Fruit fly (Drosophila melanogaster) whole organism, prepupa: ENCODE results near the gene CG13992.

Experiments
- Blimp-1 ChIP-seq: fragments of 200-800 bp; sonication (Bioruptor generic); optimal IDR thresholded peaks from 3 replicates; lab custom pipeline; 2017; ENCODE audit warnings: missing biosample characterization, missing genetic modification characterization, mild to moderate bottlenecking, moderate library complexity, missing genetic modification reagents
- CG10631 ChIP-seq: fragments of 200-800 bp; sonication (Bioruptor generic); optimal IDR thresholded peaks from 2 replicates; lab custom pipeline; 2016; ENCODE audit warnings: missing biosample characterization, missing genetic modification characterization
- CG11294 ChIP-seq: fragments of 200-800 bp; sonication (Bioruptor generic); IDR thresholded peaks from 2 replicates; pipeline ENCODE4 v1.3.6; 2022; ENCODE audit warnings: missing biosample characterization, missing genetic modification characterization
- CG11902 ChIP-seq: fragments of 200-800 bp; sonication (Bioruptor generic); optimal IDR thresholded peaks from 3 replicates; lab custom pipeline; 2016; ENCODE audit warnings: missing biosample characterization, missing genetic modification characterization
- CG15336 ChIP-seq: fragments of 200-800 bp; sonication (Bioruptor generic); IDR thresholded peaks from 2 replicates; pipeline ENCODE4 v1.3.6; 2022; ENCODE audit warnings: missing biosample characterization, missing genetic modification characterization
- CG16779 ChIP-seq: fragments of 200-800 bp; sonication (Bioruptor generic); optimal IDR thresholded peaks from 3 replicates; lab custom pipeline; 2017; ENCODE audit warnings: missing biosample characterization, mild to moderate bottlenecking, missing genetic modification characterization
- CG3032 ChIP-seq: fragments of 200-800 bp; optimal IDR thresholded peaks from 2 replicates; lab custom pipeline; 2019; ENCODE audit warnings: missing biosample characterization, mild to moderate bottlenecking, missing genetic modification characterization, moderate library complexity
- CG31627 ChIP-seq: fragments of 200-800 bp; sonication (Bioruptor generic); optimal IDR thresholded peaks from 3 replicates; lab custom pipeline; 2016; ENCODE audit warnings: missing biosample characterization, missing genetic modification characterization
- CG4318 ChIP-seq: fragments of 200-800 bp; sonication (Bioruptor generic); optimal IDR thresholded peaks from 3 replicates; lab custom pipeline; 2017; ENCODE audit warnings: missing biosample characterization, mild to moderate bottlenecking, missing genetic modification characterization
- CG6163 ChIP-seq: fragments of 200-800 bp; sonication (Bioruptor generic); IDR thresholded peaks from 3 replicates; pipeline ENCODE4 v1.3.6; 2022; ENCODE audit warnings: missing biosample characterization, missing genetic modification characterization
- CG6276 ChIP-seq: fragments of 200-800 bp; sonication (Bioruptor generic); optimal IDR thresholded peaks from 2 replicates; lab custom pipeline; 2017; ENCODE audit warnings: missing biosample characterization, mild to moderate bottlenecking, missing genetic modification characterization
- CG6792 ChIP-seq: fragments of 200-800 bp; sonication (Bioruptor generic); optimal IDR thresholded peaks from 3 replicates; lab custom pipeline; 2016; ENCODE audit warnings: missing biosample characterization, missing genetic modification characterization
- CG6854 ChIP-seq: fragments of 200-800 bp; sonication (Bioruptor generic); optimal IDR thresholded peaks from 2 replicates; lab custom pipeline; 2017; ENCODE audit warnings: missing biosample characterization, mild to moderate bottlenecking, missing genetic modification characterization
- CG8632 ChIP-seq: fragments of 200-800 bp; sonication (Bioruptor generic); optimal IDR thresholded peaks from 3 replicates; lab custom pipeline; 2016; ENCODE audit warnings: missing biosample characterization, missing genetic modification characterization
- CG9139 ChIP-seq: fragments of 200-800 bp; sonication (Bioruptor generic); optimal IDR thresholded peaks from 3 replicates; lab custom pipeline; 2017; ENCODE audit warnings: missing biosample characterization, mild to moderate bottlenecking, missing genetic modification characterization
- Eip75B ChIP-seq: fragments of 200-800 bp; sonication (Bioruptor generic); optimal IDR thresholded peaks from 3 replicates; lab custom pipeline; 2016; ENCODE audit warnings: missing biosample characterization, missing genetic modification characterization
- Eip78C ChIP-seq: fragments of 200-800 bp; sonication (Bioruptor generic); peaks from one replicate; lab custom pipeline; 2016; ENCODE audit warnings: missing biosample characterization, missing genetic modification characterization
- Gug ChIP-seq: fragments of 200-800 bp; sonication (Bioruptor generic); IDR thresholded peaks from 2 replicates; pipeline ENCODE4 v1.3.6; 2022; ENCODE audit warnings: missing biosample characterization, missing genetic modification characterization
- Hr38 ChIP-seq: sonication (Bioruptor generic); optimal IDR thresholded peaks from 2 replicates; lab custom pipeline; 2016; ENCODE audit warnings: missing biosample characterization, missing genetic modification characterization
- Hr4 ChIP-seq: fragments of 200-800 bp; sonication (Bioruptor generic); optimal IDR thresholded peaks from 3 replicates; lab custom pipeline; 2016; ENCODE audit warnings: missing biosample characterization, missing genetic modification characterization
- OdsH ChIP-seq: fragments of 200-800 bp; sonication (Bioruptor generic); optimal IDR thresholded peaks from 3 replicates; lab custom pipeline; 2016; ENCODE audit warnings: missing biosample characterization, missing genetic modification characterization
- Sox14 ChIP-seq: fragments of 200-800 bp; sonication (Bioruptor generic); optimal IDR thresholded peaks from 3 replicates; lab custom pipeline; 2016; ENCODE audit warnings: missing biosample characterization, missing genetic modification characterization
- Sox15 ChIP-seq: fragments of 200-800 bp; sonication (Bioruptor generic); optimal IDR thresholded peaks from 3 replicates; lab custom pipeline; 2016; ENCODE audit warnings: missing biosample characterization, missing genetic modification characterization
- achi ChIP-seq: fragments of 200-800 bp; sonication (Bioruptor generic); optimal IDR thresholded peaks from 3 replicates; lab custom pipeline; 2016; ENCODE audit warnings: missing biosample characterization, missing genetic modification characterization
- acj6 ChIP-seq: fragments of 200-800 bp; sonication (Bioruptor generic); optimal IDR thresholded peaks from 3 replicates; lab custom pipeline; 2016; ENCODE audit warnings: missing biosample characterization, missing genetic modification characterization
- cyc ChIP-seq: fragments of 200-800 bp; sonication (Bioruptor generic); optimal IDR thresholded peaks from 3 replicates; lab custom pipeline; 2016; ENCODE audit warnings: missing biosample characterization, missing genetic modification characterization
- dac ChIP-seq: fragments of 200-800 bp; sonication (Bioruptor generic); optimal IDR thresholded peaks from 2 replicates; lab custom pipeline; 2017; ENCODE audit warnings: missing biosample characterization, mild to moderate bottlenecking, missing genetic modification characterization
- dsx ChIP-seq: fragments of 200-800 bp; optimal IDR thresholded peaks from 3 replicates; lab custom pipeline; 2019; ENCODE audit warnings: missing biosample characterization, mild to moderate bottlenecking, missing genetic modification characterization, moderate library complexity; ENCODE audit not compliant: poor library complexity, severe bottlenecking
- eg ChIP-seq: fragments of 200-800 bp; sonication (Bioruptor generic); IDR thresholded peaks from 3 replicates; pipeline ENCODE4 v1.3.6; 2022; ENCODE audit warnings: missing biosample characterization, missing genetic modification characterization
- esn ChIP-seq: fragments of 200-800 bp; sonication (Bioruptor generic); optimal IDR thresholded peaks from 2 replicates; lab custom pipeline; 2016; ENCODE audit warnings: missing biosample characterization, mild to moderate bottlenecking, missing genetic modification characterization, moderate library complexity
- fd59A ChIP-seq: fragments of 200-800 bp; sonication (Bioruptor generic); optimal IDR thresholded peaks from 2 replicates; lab custom pipeline; 2017; ENCODE audit warnings: missing biosample characterization, mild to moderate bottlenecking, missing genetic modification characterization, missing genetic modification reagents
- fd85E ChIP-seq: fragments of 200-800 bp; sonication (Bioruptor generic); optimal IDR thresholded peaks from 3 replicates; lab custom pipeline; 2016; ENCODE audit warnings: missing biosample characterization, missing genetic modification characterization
- fkh ChIP-seq: fragments of 200-800 bp; sonication (Bioruptor generic); optimal IDR thresholded peaks from 3 replicates; lab custom pipeline; 2017; ENCODE audit warnings: missing biosample characterization, mild to moderate bottlenecking, missing genetic modification characterization, moderate library complexity
- lz ChIP-seq: fragments of 200-800 bp; sonication (Bioruptor generic); optimal IDR thresholded peaks from 3 replicates; lab custom pipeline; 2016; ENCODE audit warnings: missing biosample characterization, missing genetic modification characterization
- net ChIP-seq: fragments of 200-800 bp; sonication (Bioruptor generic); optimal IDR thresholded peaks from 3 replicates; lab custom pipeline; 2016; ENCODE audit warnings: missing biosample characterization, missing genetic modification characterization
- salr ChIP-seq, 2 experiments: fragments of 200-800 bp; sonication (Bioruptor generic); optimal IDR thresholded peaks; 3 replicates each; lab custom pipeline; 2016 to 2018; ENCODE audit warnings: missing biosample characterization in 2 of 2, missing genetic modification characterization in 2 of 2, mild to moderate bottlenecking in 1 of 2
- spab ChIP-seq: fragments of 200-800 bp; sonication (Bioruptor generic); optimal IDR thresholded peaks from 2 replicates; lab custom pipeline; 2017; ENCODE audit warnings: missing biosample characterization, mild to moderate bottlenecking, missing genetic modification characterization, missing genetic modification reagents
- svp ChIP-seq: fragments of 200-800 bp; sonication (Bioruptor generic); peaks from one replicate; lab custom pipeline; 2016; ENCODE audit warnings: missing biosample characterization, missing genetic modification characterization
- vri ChIP-seq: fragments of 200-800 bp; sonication (Bioruptor generic); optimal IDR thresholded peaks from 3 replicates; lab custom pipeline; 2016; ENCODE audit warnings: missing biosample characterization, mild to moderate bottlenecking, missing genetic modification characterization

Gene CG13992

dm6 chr2L:5986094-5986493 is 18.5 kb upstream of the CG13992 start, which contains the start of gene ifc (continued):
- no peak for TF ChIP-seq CG6163 (GFP tag; lab: Robert Waterston, UW)
- TF ChIP-seq CG4318 (GFP tag; lab: Kevin White, UChicago) = no peak
- no peak for TF ChIP-seq Eip75B (GFP tag; lab: Kevin White, UChicago)
- no peak for TF ChIP-seq dac (GFP tag; lab: Kevin White, UChicago)
- TF ChIP-seq fd59A = no peak
- peak; percentile 58 for TF ChIP-seq lz (GFP tag; lab: Kevin White, UChicago)
- TF ChIP-seq salr (GFP tag; optimal IDR thresholded peaks at IDR 0.05; lab: Kevin White, UChicago) = peak in 1 of 2 experiments; percentile 29
- no peak for TF ChIP-seq fd85E (GFP tag; lab: Kevin White, UChicago)
- no peak for TF ChIP-seq vri
- no peak for TF ChIP-seq Gug
- TF ChIP-seq cyc (GFP tag; lab: Kevin White, UChicago) = peak; percentile 52
- peak; percentile 25 for TF ChIP-seq Sox15 (GFP tag; lab: Kevin White, UChicago)
- no peak for TF ChIP-seq CG15336 (GFP tag; lab: Robert Waterston, UW)
- TF ChIP-seq eg (GFP tag; lab: Robert Waterston, UW) = no peak
- no peak for TF ChIP-seq CG8632
- TF ChIP-seq CG11294 (GFP tag; lab: Robert Waterston, UW) = no peak
- TF ChIP-seq dsx (GFP tag; lab: Kevin White, UChicago) = peak; percentile 30
- TF ChIP-seq CG6854 (GFP tag; lab: Kevin White, UChicago) = no peak
- TF ChIP-seq Eip78C (GFP tag; lab: Kevin White, UChicago) = peak; percentile 66
- TF ChIP-seq fkh = peak; percentile 12
- no peak for TF ChIP-seq net (GFP tag; lab: Kevin White, UChicago)
- TF ChIP-seq CG6276 (GFP tag; lab: Kevin White, UChicago) = no peak
- no peak for TF ChIP-seq CG10631 (GFP tag; lab: Kevin White, UChicago)
- no peak for TF ChIP-seq Hr4 (GFP tag; lab: Kevin White, UChicago)
- no peak for TF ChIP-seq CG9139 (GFP tag; lab: Kevin White, UChicago)
- no peak for TF ChIP-seq Hr38 (GFP tag; lab: Kevin White, UChicago)
- no peak for TF ChIP-seq OdsH (GFP tag; lab: Kevin White, UChicago)
- peak; percentile 66 for TF ChIP-seq CG31627 (GFP tag; lab: Kevin White, UChicago)
- TF ChIP-seq CG16779 = no peak
- no peak for TF ChIP-seq CG11902 (GFP tag; lab: Kevin White, UChicago)
- peak; percentile 45 for TF ChIP-seq esn (GFP tag; lab: Kevin White, UChicago)
- TF ChIP-seq CG3032 (tag; lab: Kevin White, UChicago) = peak; percentile 51
- TF ChIP-seq svp (GFP tag; lab: Kevin White, UChicago) = peak; percentile 83
- no peak for TF ChIP-seq spab (GFP tag; lab: Kevin White, UChicago)
- TF ChIP-seq achi = no peak
- peak; percentile 19 for TF ChIP-seq acj6 (GFP tag; lab: Kevin White, UChicago)
- TF ChIP-seq CG6792 (GFP tag; lab: Kevin White, UChicago) = peak; percentile 29

- no peak for TF ChIP-seq esn (GFP tag; lab: Kevin White, UChicago)
- peak; percentile 35 for TF ChIP-seq svp (GFP tag; lab: Kevin White, UChicago)
- no peak for TF ChIP-seq CG10631 (GFP tag; lab: Kevin White, UChicago)
- peak; percentile 2 for TF ChIP-seq CG6854 (GFP tag; lab: Kevin White, UChicago)
- peak; percentile 55 for TF ChIP-seq Sox14 (GFP tag; lab: Kevin White, UChicago)
- TF ChIP-seq Eip75B (GFP tag; lab: Kevin White, UChicago) = peak; percentile 7
- TF ChIP-seq Blimp-1 = peak; percentile 20
- no peak for TF ChIP-seq Hr38 (GFP tag; lab: Kevin White, UChicago)
Observed at dm6 chr2L:5983236-5983635, 15.7 kb upstream of the CG13992 start.
